Fruit fly (Drosophila melanogaster): ENCODE measurements around the gene Sfp23F.

The Sfp23F gene

dm6 chr2L:3435086-3435485, 47.5 kb upstream of the Sfp23F start (continued):
- TF ChIP-seq Gug (GFP tag; IDR thresholded peaks at IDR 0.05) = peak; percentile 38; the same call in 1 of the 2 replicates

- TF ChIP-seq acj6 (GFP tag; optimal IDR thresholded peaks at IDR 0.05) = no peak
- TF ChIP-seq Hr4 (GFP tag; optimal IDR thresholded peaks at IDR 0.05) = peak; percentile 70
- no peak for TF ChIP-seq CG6808 (GFP tag; optimal IDR thresholded peaks at IDR 0.05)
- TF ChIP-seq Sox102F (GFP tag; optimal IDR thresholded peaks at IDR 0.05) = no peak
- no peak for TF ChIP-seq Gug (GFP tag; IDR thresholded peaks at IDR 0.05)
- TF ChIP-seq OdsH (GFP tag; optimal IDR thresholded peaks at IDR 0.05) = peak; percentile 8
- no peak for TF ChIP-seq Sox14 (GFP tag; optimal IDR thresholded peaks at IDR 0.05)
- no peak for TF ChIP-seq Eip75B (GFP tag; optimal IDR thresholded peaks at IDR 0.05)
- no peak for TF ChIP-seq fd85E (GFP tag; optimal IDR thresholded peaks at IDR 0.05)
- peak; percentile 70; the same call in 2 of the 3 replicates for TF ChIP-seq eg (GFP tag; IDR thresholded peaks at IDR 0.05)
- TF ChIP-seq cyc (GFP tag; optimal IDR thresholded peaks at IDR 0.05) = no peak
- TF ChIP-seq Hr39 (GFP tag; optimal IDR thresholded peaks at IDR 0.05) = no peak
- TF ChIP-seq CG6276 (GFP tag; optimal IDR thresholded peaks at IDR 0.05) = peak; percentile 37
- TF ChIP-seq dsx (GFP tag; optimal IDR thresholded peaks at IDR 0.05; ENCODE audit: poor library complexity, severe bottlenecking) = no peak
- peak; percentile 71 for TF ChIP-seq CG8119 (GFP tag; IDR thresholded peaks at IDR 0.05)
- peak; percentile 40 for TF ChIP-seq Eip78C (GFP tag)
- peak; percentile 70 for TF ChIP-seq CG15336 (GFP tag; IDR thresholded peaks at IDR 0.05)
- peak; percentile 36 for TF ChIP-seq pdm3 (GFP tag; optimal IDR thresholded peaks at IDR 0.05)
- TF ChIP-seq CG32006 (GFP tag; optimal IDR thresholded peaks at IDR 0.05) = peak; percentile 39
- no peak for TF ChIP-seq CG3032 (tag; optimal IDR thresholded peaks at IDR 0.05)
- no peak for TF ChIP-seq CG10669 (GFP tag; optimal IDR thresholded peaks at IDR 0.05)
- TF ChIP-seq CG9139 (GFP tag; optimal IDR thresholded peaks at IDR 0.05) = no peak
- TF ChIP-seq fd59A (GFP tag; optimal IDR thresholded peaks at IDR 0.05) = no peak
- no peak for TF ChIP-seq CG11762 (GFP tag; optimal IDR thresholded peaks at IDR 0.05; ENCODE audit: insufficient read depth)
- no peak for TF ChIP-seq achi (GFP tag; optimal IDR thresholded peaks at IDR 0.05)
These were observed 41.0 kb upstream of the Sfp23F start for dm6 chr2L:3428419-3429097.

- TF ChIP-seq eg (GFP tag; IDR thresholded peaks at IDR 0.05) (0 out of 3 replicates have a peak, but pooled peaks have one; percentile 31), Ets96B (tag; optimal IDR thresholded peaks at IDR 0.05) (no peak), ss (GFP tag; optimal IDR thresholded peaks at IDR 0.05) (peak in 1 of 2 experiments; percentile 18)
These were observed 39.2 kb upstream of the Sfp23F start, which contains the start of gene Pgant2 for dm6 chr2L:3426669-3427232. Gene Pgant2, minus strand, starts transcription at chr2L:3426719.

- no peak for TF ChIP-seq pdm3 (GFP tag; optimal IDR thresholded peaks at IDR 0.05)
- TF ChIP-seq CG3032 (tag; optimal IDR thresholded peaks at IDR 0.05) = peak; percentile 33
These were observed 38.4 kb upstream of the Sfp23F start for dm6 chr2L:3425947-3426346.

- TF ChIP-seq fd59A (GFP tag; optimal IDR thresholded peaks at IDR 0.05) = no peak
- no peak for TF ChIP-seq CG9139 (GFP tag; optimal IDR thresholded peaks at IDR 0.05)
- no peak for TF ChIP-seq net (GFP tag; optimal IDR thresholded peaks at IDR 0.05)
- no peak for TF ChIP-seq Eip75B (GFP tag; optimal IDR thresholded peaks at IDR 0.05)
- TF ChIP-seq Hr38 (GFP tag; optimal IDR thresholded peaks at IDR 0.05) = no peak
- no peak for TF ChIP-seq fkh (GFP tag; optimal IDR thresholded peaks at IDR 0.05)
- peak; percentile 6; the same call in 1 of the 3 replicates for TF ChIP-seq CG6163 (GFP tag; IDR thresholded peaks at IDR 0.05)
- no peak for TF ChIP-seq CG10669 (GFP tag; optimal IDR thresholded peaks at IDR 0.05)
- TF ChIP-seq CG6854 (GFP tag; optimal IDR thresholded peaks at IDR 0.05) = no peak
- TF ChIP-seq OdsH (GFP tag; optimal IDR thresholded peaks at IDR 0.05) = no peak
- TF ChIP-seq Lpt (GFP tag; optimal IDR thresholded peaks at IDR 0.05) = no peak
- TF ChIP-seq fd85E (GFP tag; optimal IDR thresholded peaks at IDR 0.05) = no peak
- no peak for TF ChIP-seq salr (GFP tag; optimal IDR thresholded peaks at IDR 0.05)
- no peak for TF ChIP-seq topi (GFP tag; optimal IDR thresholded peaks at IDR 0.05)
- TF ChIP-seq CG4318 (GFP tag; optimal IDR thresholded peaks at IDR 0.05) = no peak
- TF ChIP-seq esn (GFP tag; optimal IDR thresholded peaks at IDR 0.05) = no peak
- TF ChIP-seq CG8119 (GFP tag; IDR thresholded peaks at IDR 0.05) = no peak
- TF ChIP-seq CG3919 (GFP tag; optimal IDR thresholded peaks at IDR 0.05) = peak; percentile 10
- TF ChIP-seq achi (GFP tag; optimal IDR thresholded peaks at IDR 0.05) = no peak
- no peak for TF ChIP-seq vri (GFP tag; optimal IDR thresholded peaks at IDR 0.05)
- peak; percentile 13; the same call in 1 of the 3 replicates for TF ChIP-seq eg (GFP tag; IDR thresholded peaks at IDR 0.05)
- TF ChIP-seq CG8319 (GFP tag; optimal IDR thresholded peaks at IDR 0.05) = no peak
- no peak for TF ChIP-seq CG8632 (GFP tag; optimal IDR thresholded peaks at IDR 0.05)
- TF ChIP-seq Ets96B (tag; optimal IDR thresholded peaks at IDR 0.05) = no peak
These were observed 35.2 kb upstream of the Sfp23F start for dm6 chr2L:3422753-3423152.

All from whole organism, prepupa.